Worm (Caenorhabditis elegans) whole organism, midembryonic: ENCODE measurements around the gene C13A10.2.

ENCODE experiments used
- T22C8.4 ChIP-seq: fragments of 200-800 bp; sonication (Bioruptor generic); IDR thresholded peaks from 2 replicates; pipeline ENCODE4 v1.3.6; 2022; ENCODE audit warnings: missing genetic modification characterization, missing compliant biosample characterization
- flt-1 ChIP-seq: fragments of 200-800 bp; sonication (Bioruptor generic); IDR thresholded peaks from 2 replicates; pipeline ENCODE4 v1.3.6; 2022; ENCODE audit warnings: missing genetic modification characterization, missing compliant biosample characterization
- med-1 ChIP-seq: sonication (generic microtip); optimal IDR thresholded peaks from 2 replicates; lab custom pipeline; 2017; ENCODE audit warnings: missing genetic modification characterization, mild to moderate bottlenecking, missing compliant biosample characterization, antibody characterized with exemption, missing genetic modification reagents; ENCODE audit not compliant: insufficient read depth
- tab-1 ChIP-seq: fragments of 200-800 bp; sonication (Bioruptor generic); IDR thresholded peaks from 2 replicates; pipeline ENCODE4 v1.3.6; 2022; ENCODE audit warnings: missing genetic modification characterization, missing compliant biosample characterization

- TF ChIP-seq flt-1 (no peak), T22C8.4 (GFP tag; lab: Robert Waterston, UW) (no peak), tab-1 (GFP tag; lab: Robert Waterston, UW) (no peak), med-1 (GFP tag; lab: Kevin White, UChicago) (no peak)
Observed at ce11 chrII:1375627-1376026, 17.8 kb upstream of the C13A10.2 start.
